Fruit fly (Drosophila melanogaster) whole organism: Measurements from ENCODE around the gene crok.

Source experiments
- CG8478 ChIP-seq: fragments of >200 bp; optimal IDR thresholded peaks from 2 replicates; lab custom pipeline; 2018; ENCODE audit warnings: inconsistent platforms
- Dll ChIP-seq: fragments of >200 bp; optimal IDR thresholded peaks from 2 replicates; lab custom pipeline; 2017
- EcR ChIP-seq, 2 experiments: fragments of >200 bp; optimal IDR thresholded peaks; 2 replicates each; lab custom pipeline; 2017; ENCODE audit warnings: missing biosample characterization in 2 of 2, missing genetic modification characterization in 2 of 2, missing genetic modification reagents in 2 of 2
- pan ChIP-seq: fragments of >200 bp; optimal IDR thresholded peaks from 2 replicates; lab custom pipeline; 2017
- psq ChIP-seq: fragments of >200 bp; optimal IDR thresholded peaks from 2 replicates; lab custom pipeline; 2017

- TF ChIP-seq pan (lab: Kevin White, UChicago) (no peak), CG8478 (lab: Kevin White, UChicago) (no peak), Dll (lab: Kevin White, UChicago) (no peak), EcR (GFP tag; optimal IDR thresholded peaks at IDR 0.05; lab: Kevin White, UChicago) (no peak), psq (no peak)
These were observed 11.3 kb upstream of the crok start, which contains the start of gene CG31861 for dm6 chr2L:12161467-12161866.
